In the genomic region with DNA sequence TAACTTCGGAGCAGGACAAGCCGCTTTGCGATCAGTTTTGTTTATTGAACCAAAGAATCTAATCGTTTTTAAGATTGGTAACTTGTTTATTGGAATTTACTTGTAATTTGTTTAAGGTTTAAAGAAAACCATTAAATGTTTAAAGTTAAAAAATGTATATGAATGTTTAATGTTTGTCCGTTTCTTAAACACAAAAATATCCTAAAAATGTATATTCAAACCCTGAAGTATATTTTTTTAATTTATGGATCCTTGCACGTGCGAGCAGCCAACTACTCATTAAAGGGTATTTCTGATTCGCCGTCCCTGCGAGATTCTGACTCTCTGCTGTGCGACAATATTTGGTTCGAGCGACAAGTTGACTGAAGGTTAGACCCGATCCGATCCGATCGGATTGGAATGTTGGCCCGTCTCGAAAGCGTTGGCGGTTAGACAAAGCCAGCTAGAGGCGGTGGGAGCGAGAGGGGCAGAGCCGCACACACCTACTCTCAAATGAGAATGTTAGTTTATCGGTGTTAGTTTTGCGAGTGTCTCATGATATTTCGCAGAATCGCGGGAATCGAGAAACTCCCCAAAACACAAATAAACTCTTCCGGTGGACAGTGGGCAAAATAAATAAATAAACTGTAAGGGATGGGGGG, we compare ENCODE assay signal across 2 fruit fly cellular contexts.
TF ChIP-seq lines count a peak whose summit lies in the region.

No protein-coding gene starts in this region.

TF ChIP-seq in whole organism, embryonic, 481 proteins besides CTCF, POLR2A, EP300 and RAD21 (continued from another document and continues in another):
- TF ChIP-seq Nf-YA (GFP tag; IDR thresholded peaks at IDR 0.05; lab: Robert Waterston, UW) (peak; percentile 65), Atf6 (GFP tag; IDR thresholded peaks at IDR 0.05; lab: Robert Waterston, UW) (peak; percentile 78), lola (GFP tag; optimal IDR thresholded peaks at IDR 0.05; lab: Kevin White, UChicago) (peak in 1 of 3 experiments; percentile 87), kni (GFP tag; optimal IDR thresholded peaks at IDR 0.05; lab: Kevin White, UChicago) (peak; percentile 75), CG11560 (tag; IDR thresholded peaks at IDR 0.05; lab: Robert Waterston, UW) (peak; percentile 55; the same call in 1 of the 3 replicates), pan (optimal IDR thresholded peaks at IDR 0.05; lab: Kevin White, UChicago) (no peak), pan (GFP tag; optimal IDR thresholded peaks at IDR 0.05 in 1 of 2, IDR thresholded peaks at IDR 0.05 in 1 of 2) (peak in 1 of 2 experiments; percentile 70), wek (GFP tag; optimal IDR thresholded peaks at IDR 0.05; lab: Kevin White, UChicago) (no peak), Mes4 (GFP tag; optimal IDR thresholded peaks at IDR 0.05; lab: Kevin White, UChicago) (peak; percentile 75), prd (optimal IDR thresholded peaks at IDR 0.05; lab: Kevin White, UChicago) (no peak), prd (GFP tag; IDR thresholded peaks at IDR 0.05; lab: Robert Waterston, UW) (peak; percentile 77), Lpt (GFP tag; optimal IDR thresholded peaks at IDR 0.05; lab: Kevin White, UChicago) (no peak), zf30C (GFP tag; optimal IDR thresholded peaks at IDR 0.05; lab: Kevin White, UChicago) (no peak), Hr39 (optimal IDR thresholded peaks at IDR 0.05; lab: Kevin White, UChicago) (no peak), CG16815 (GFP tag; optimal IDR thresholded peaks at IDR 0.05; lab: Kevin White, UChicago) (peak; percentile 80), CG9727 (GFP tag; optimal IDR thresholded peaks at IDR 0.05; lab: Kevin White, UChicago) (peak; percentile 92), Max (GFP tag; optimal IDR thresholded peaks at IDR 0.05; lab: Kevin White, UChicago) (peak; percentile 87), CG17385 (GFP tag; optimal IDR thresholded peaks at IDR 0.05; lab: Kevin White, UChicago) (peak; percentile 85), ssp (GFP tag; IDR thresholded peaks at IDR 0.05; lab: Robert Waterston, UW) (peak; percentile 63), CG14860 (GFP tag; IDR thresholded peaks at IDR 0.05; lab: Robert Waterston, UW; ENCODE audit: partially characterized antibody) (no peak), mam (GFP tag; optimal IDR thresholded peaks at IDR 0.05; lab: Kevin White, UChicago) (peak; percentile 77), CG10147 (GFP tag; optimal IDR thresholded peaks at IDR 0.05; lab: Kevin White, UChicago) (peak; percentile 91), CG32767 (GFP tag; IDR thresholded peaks at IDR 0.05; lab: Robert Waterston, UW) (peak; percentile 71; the same call in 1 of the 2 replicates), Dbx (GFP tag; IDR thresholded peaks at IDR 0.05; lab: Robert Waterston, UW) (peak; percentile 86; the same call in 2 of the 3 replicates), Nf-YC (tag; optimal IDR thresholded peaks at IDR 0.05; lab: Kevin White, UChicago) (peak; percentile 83), CG13123 (GFP tag; optimal IDR thresholded peaks at IDR 0.05; lab: Kevin White, UChicago) (peak; percentile 39), trh (GFP tag; optimal IDR thresholded peaks at IDR 0.05; lab: Kevin White, UChicago) (peak; percentile 57), CG10321 (GFP tag; IDR thresholded peaks at IDR 0.05; lab: Robert Waterston, UW) (peak; percentile 58; the same call in 1 of the 2 replicates), stwl (tag; optimal IDR thresholded peaks at IDR 0.05; lab: Kevin White, UChicago) (no peak), Bteb2 (GFP tag; optimal IDR thresholded peaks at IDR 0.05; lab: Kevin White, UChicago) (peak; percentile 86), CG8765 (GFP tag; IDR thresholded peaks at IDR 0.05; lab: Robert Waterston, UW) (no peak), peb (GFP tag; IDR thresholded peaks at IDR 0.05; lab: Robert Waterston, UW) (peak; percentile 7; the same call in 1 of the 2 replicates), hth (optimal IDR thresholded peaks at IDR 0.05; lab: Kevin White, UChicago) (no peak), Fer1 (GFP tag; optimal IDR thresholded peaks at IDR 0.05; lab: Kevin White, UChicago) (peak; percentile 90), CG4360 (GFP tag; IDR thresholded peaks at IDR 0.05; lab: Robert Waterston, UW) (no peak), CG15073 (GFP tag; optimal IDR thresholded peaks at IDR 0.05; lab: Kevin White, UChicago) (peak; percentile 38), CG2875 (GFP tag; optimal IDR thresholded peaks at IDR 0.05; lab: Kevin White, UChicago) (peak; percentile 69), Sry-δ (GFP tag; optimal IDR thresholded peaks at IDR 0.05; lab: Kevin White, UChicago) (peak; percentile 47), CG4820 (GFP tag; optimal IDR thresholded peaks at IDR 0.05; lab: Kevin White, UChicago) (peak; percentile 80), Oaz (GFP tag; IDR thresholded peaks at IDR 0.05; lab: Robert Waterston, UW) (0 out of 2 replicates have a peak, but pooled peaks have one; percentile 39), CG34422 (GFP tag; IDR thresholded peaks at IDR 0.05; lab: Robert Waterston, UW) (0 out of 3 replicates have a peak, but pooled peaks have one; percentile 57), GATAe (GFP tag; conservative IDR thresholded peaks at IDR 0.05; lab: Robert Waterston, UW) (no peak), CG18619 (GFP tag; optimal IDR thresholded peaks at IDR 0.05; lab: Kevin White, UChicago) (peak; percentile 88), CG9932 (GFP tag; IDR thresholded peaks at IDR 0.05; lab: Robert Waterston, UW) (peak; percentile 76), nau (GFP tag; optimal IDR thresholded peaks at IDR 0.05; lab: Kevin White, UChicago) (peak; percentile 83), CG3163 (GFP tag; optimal IDR thresholded peaks at IDR 0.05; lab: Kevin White, UChicago) (peak; percentile 59), CG6683 (GFP tag; optimal IDR thresholded peaks at IDR 0.05; lab: Kevin White, UChicago) (peak; percentile 71), CG1602 (GFP tag; optimal IDR thresholded peaks at IDR 0.05; lab: Kevin White, UChicago) (peak; percentile 82), Myb (GFP tag; optimal IDR thresholded peaks at IDR 0.05; lab: Kevin White, UChicago) (peak; percentile 61), Six4 (GFP tag; optimal IDR thresholded peaks at IDR 0.05; lab: Kevin White, UChicago) (peak; percentile 78), jumu (GFP tag; optimal IDR thresholded peaks at IDR 0.05; lab: Kevin White, UChicago) (peak; percentile 81), Ets65A (GFP tag; lab: Kevin White, UChicago) (peak; percentile 98), dmrt99B (tag; optimal IDR thresholded peaks at IDR 0.05; lab: Kevin White, UChicago) (peak; percentile 91), fu2 (GFP tag; optimal IDR thresholded peaks at IDR 0.05; lab: Kevin White, UChicago) (peak; percentile 62), shn (GFP tag; optimal IDR thresholded peaks at IDR 0.05; lab: Kevin White, UChicago) (peak; percentile 72), NC2β (GFP tag; optimal IDR thresholded peaks at IDR 0.05; lab: Kevin White, UChicago) (peak; percentile 72), CG7987 (GFP tag; optimal IDR thresholded peaks at IDR 0.05; lab: Kevin White, UChicago) (peak; percentile 24), Gug (GFP tag; IDR thresholded peaks at IDR 0.05; lab: Robert Waterston, UW) (peak; percentile 51; the same call in 1 of the 4 replicates), CG42726 (GFP tag; IDR thresholded peaks at IDR 0.05; lab: Robert Waterston, UW; ENCODE audit: partially characterized antibody) (no peak), Med (GFP tag; lab: Kevin White, UChicago) (peak; percentile 94)

TF ChIP-seq in whole organism, prepupa, 60 proteins besides CTCF, POLR2A, EP300 and RAD21 (continued from another document):
- peak; percentile 80 for TF ChIP-seq Blimp-1 (GFP tag; optimal IDR thresholded peaks at IDR 0.05; lab: Kevin White, UChicago)
- TF ChIP-seq CG11294 (GFP tag; IDR thresholded peaks at IDR 0.05; lab: Robert Waterston, UW) = peak; percentile 68; the same call in 1 of the 2 replicates
- TF ChIP-seq CG10631 (GFP tag; optimal IDR thresholded peaks at IDR 0.05; lab: Kevin White, UChicago) = peak; percentile 87
- peak; percentile 85 for TF ChIP-seq cyc (GFP tag; optimal IDR thresholded peaks at IDR 0.05; lab: Kevin White, UChicago)
- peak; percentile 85 for TF ChIP-seq CG3919 (GFP tag; optimal IDR thresholded peaks at IDR 0.05; lab: Kevin White, UChicago)
- TF ChIP-seq CG11762 (GFP tag; optimal IDR thresholded peaks at IDR 0.05; lab: Kevin White, UChicago; ENCODE audit: insufficient read depth) = peak; percentile 79
- TF ChIP-seq CG16779 (tag; optimal IDR thresholded peaks at IDR 0.05; lab: Kevin White, UChicago) = peak; percentile 86
- TF ChIP-seq spab (GFP tag; optimal IDR thresholded peaks at IDR 0.05; lab: Kevin White, UChicago) = peak; percentile 87
- peak; percentile 84 for TF ChIP-seq CG4318 (GFP tag; optimal IDR thresholded peaks at IDR 0.05; lab: Kevin White, UChicago)
- peak; percentile 74; the same call in 2 of the 3 replicates for TF ChIP-seq eg (GFP tag; IDR thresholded peaks at IDR 0.05; lab: Robert Waterston, UW)
- TF ChIP-seq dsx (GFP tag; optimal IDR thresholded peaks at IDR 0.05; lab: Kevin White, UChicago; ENCODE audit: poor library complexity, severe bottlenecking) = peak; percentile 79
TF ChIP-seq in whole organism, prepupa: peak in this region for 59.
